Worm (Caenorhabditis elegans) whole organism, young adult: ENCODE data around the gene cnc-2.

Experiments used
- B0035.1 ChIP-seq: sonication (generic microtip); optimal IDR thresholded peaks from 2 replicates; lab custom pipeline; 2016; ENCODE audit warnings: missing genetic modification characterization, mild to moderate bottlenecking, missing compliant biosample characterization, missing genotype, missing genetic modification reagents
- F57C9.4 ChIP-seq: sonication (generic microtip); optimal IDR thresholded peaks from 2 replicates; lab custom pipeline; 2017; ENCODE audit warnings: mild to moderate bottlenecking, missing genetic modification characterization, missing compliant biosample characterization
- ZK185.1 ChIP-seq: sonication (generic microtip); optimal IDR thresholded peaks from 2 replicates; lab custom pipeline; 2016; ENCODE audit warnings: mild to moderate bottlenecking, missing genetic modification characterization, missing compliant biosample characterization; ENCODE audit not compliant: poor library complexity, severe bottlenecking
- ama-1 ChIP-seq, 3 experiments: fragments of 150-350 bp in 1 of 3; sonication (generic microtip) in 2 of 3; optimal IDR thresholded peaks; 2 replicates each; lab custom pipeline; 2014 to 2018; ENCODE audit warnings: missing biosample characterization in 2 of 3, missing genetic modification characterization in 2 of 3, missing genetic modification reagents in 2 of 3
- ceh-27 ChIP-seq: fragments of 200-800 bp; sonication (Bioruptor generic); optimal IDR thresholded peaks from 2 replicates; lab custom pipeline; 2018; ENCODE audit warnings: mild to moderate bottlenecking, missing genetic modification characterization, moderate library complexity, missing compliant biosample characterization
- dpl-1 ChIP-seq: fragments of 150-350 bp; optimal IDR thresholded peaks from 2 replicates; lab custom pipeline; 2014; ENCODE audit warnings: missing biosample characterization, missing genetic modification reagents, missing genetic modification characterization
- efl-1 ChIP-seq: fragments of 150-350 bp; optimal IDR thresholded peaks from 2 replicates; lab custom pipeline; 2014; ENCODE audit warnings: missing biosample characterization, missing genetic modification reagents, missing genetic modification characterization
- hlh-12 ChIP-seq: sonication (generic microtip); optimal IDR thresholded peaks from 2 replicates; lab custom pipeline; 2016; ENCODE audit warnings: missing genetic modification characterization, missing compliant biosample characterization
- madf-6 ChIP-seq: fragments of 200-800 bp; sonication (Bioruptor generic); IDR thresholded peaks from 2 replicates; pipeline ENCODE4 v1.3.6; 2022; ENCODE audit warnings: missing genetic modification reagents, missing genetic modification characterization, missing compliant biosample characterization
- mcd-1 ChIP-seq: fragments of 200-800 bp; sonication (Bioruptor generic); IDR thresholded peaks from 2 replicates; pipeline ENCODE4 v1.3.6; 2022; ENCODE audit warnings: missing genetic modification reagents, missing genetic modification characterization, missing compliant biosample characterization
- ztf-3 ChIP-seq: fragments of 200-800 bp; sonication (Bioruptor generic); optimal IDR thresholded peaks from 2 replicates; lab custom pipeline; 2018; ENCODE audit warnings: mild to moderate bottlenecking, missing genetic modification characterization, missing compliant biosample characterization
- ztf-6 ChIP-seq: fragments of 200-800 bp; sonication (Bioruptor generic); IDR thresholded peaks from 2 replicates; pipeline ENCODE4 v1.3.6; 2022; ENCODE audit warnings: missing genetic modification reagents, missing genetic modification characterization, missing compliant biosample characterization

- TF ChIP-seq dpl-1 (GFP tag; lab: Kevin White, UChicago), result no peak
- no peak for TF ChIP-seq ama-1 (optimal IDR thresholded peaks at IDR 0.05; lab: Kevin White, UChicago)
- no peak for TF ChIP-seq ama-1 (GFP tag; optimal IDR thresholded peaks at IDR 0.05; lab: Kevin White, UChicago)
- no peak for TF ChIP-seq ceh-27 (GFP tag; lab: Kevin White, UChicago)
- no peak for TF ChIP-seq ZK185.1 (tag; lab: Kevin White, UChicago)
- no peak for TF ChIP-seq mcd-1 (GFP tag; lab: Robert Waterston, UW)
- no peak for TF ChIP-seq madf-6 (GFP tag; lab: Robert Waterston, UW)
- TF ChIP-seq ztf-3 (GFP tag; lab: Kevin White, UChicago), result no peak
- TF ChIP-seq F57C9.4 (tag; lab: Kevin White, UChicago), result no peak
- no peak for TF ChIP-seq ztf-6 (GFP tag; lab: Robert Waterston, UW)
- TF ChIP-seq efl-1, result no peak
- no peak for TF ChIP-seq hlh-12 (tag; lab: Kevin White, UChicago)
- no peak for TF ChIP-seq B0035.1 (tag; lab: Kevin White, UChicago)
Measured at ce11 chrV:1432500-1433418, 17.2 kb downstream of the cnc-2 start.
